Worm (Caenorhabditis elegans): ENCODE data around the gene adt-2.

ce11 chrX:7640811-7641210 is 54.8 kb downstream of the adt-2 start:
- TF ChIP-seq nhr-11 (tag; optimal IDR thresholded peaks at IDR 0.05): no peak
- no peak for TF ChIP-seq elt-1 (tag; optimal IDR thresholded peaks at IDR 0.05)

All from whole organism, L2 larva.